Fruit fly (Drosophila melanogaster) S2 (cell line): ENCODE results near the gene CG33003.

Source experiments
- CG8478 ChIP-seq: fragments of >200 bp; optimal IDR thresholded peaks from 2 replicates; lab custom pipeline; 2018
- CTCF ChIP-seq, 2 experiments: fragments of >200 bp; optimal IDR thresholded peaks; 2 replicates each; lab custom pipeline; 2018

- TF ChIP-seq CG8478 (lab: Kevin White, UChicago) (no peak), CTCF (optimal IDR thresholded peaks at IDR 0.05; lab: Kevin White, UChicago) (no peak)
These were observed 32.9 kb downstream of the CG33003 start, which contains the start of the genes CG34177 and CG34178 for dm6 chr2L:4433608-4434007.
